Fruit fly (Drosophila melanogaster) whole organism, embryonic: ENCODE measurements around the gene CG13248.
A peak's percentile ranks its signal among the peaks of the same experiment; 100 is the strongest.

Experiments used
- Adf1 ChIP-seq: fragments of 200-800 bp; sonication (Bioruptor generic); IDR thresholded peaks from 2 replicates; pipeline ENCODE4 v1.3.6; 2022; ENCODE audit warnings: missing biosample characterization, missing genetic modification characterization
- Awh ChIP-seq: fragments of 200-800 bp; sonication (Bioruptor generic); IDR thresholded peaks from 2 replicates; pipeline ENCODE4, ENCODE4 v1.3.6; 2022; ENCODE audit warnings: missing biosample characterization, missing genetic modification characterization
- CG10267 ChIP-seq: fragments of 200-800 bp; sonication (Bioruptor generic); optimal IDR thresholded peaks from 2 replicates; lab custom pipeline; 2018; ENCODE audit warnings: missing biosample characterization, mild to moderate bottlenecking, missing genetic modification characterization, moderate library complexity
- CG10462 ChIP-seq: fragments of 200-800 bp; sonication (Bioruptor generic); optimal IDR thresholded peaks from 2 replicates; lab custom pipeline; 2016; ENCODE audit warnings: missing biosample characterization, missing genetic modification characterization
- CG11085 ChIP-seq: fragments of 200-800 bp; sonication (Bioruptor generic); IDR thresholded peaks from 2 replicates; pipeline ENCODE4 v1.3.6; 2022; ENCODE audit warnings: missing biosample characterization, missing genetic modification characterization
- CG11723 ChIP-seq: fragments of 200-800 bp; sonication (Bioruptor generic); optimal IDR thresholded peaks from 2 replicates; lab custom pipeline; 2017; ENCODE audit warnings: missing biosample characterization, mild to moderate bottlenecking, missing genetic modification characterization
- CG12659 ChIP-seq: fragments of 200-800 bp; sonication (Bioruptor generic); optimal IDR thresholded peaks from 3 replicates; lab custom pipeline; 2017; ENCODE audit warnings: mild to moderate bottlenecking, missing biosample characterization, missing genetic modification reagents, missing genetic modification characterization
- CG14014 ChIP-seq: fragments of 200-800 bp; sonication (Bioruptor generic); IDR thresholded peaks from 2 replicates; pipeline ENCODE4 v1.3.6; 2022; ENCODE audit warnings: missing biosample characterization, missing genetic modification characterization
- CG1603 ChIP-seq: fragments of 200-800 bp; sonication (Bioruptor generic); optimal IDR thresholded peaks from 2 replicates; lab custom pipeline; 2019; ENCODE audit warnings: missing biosample characterization, mild to moderate bottlenecking, missing genetic modification characterization, moderate library complexity
- CG16863 ChIP-seq: fragments of 200-800 bp; sonication (Bioruptor generic); optimal IDR thresholded peaks from 3 replicates; lab custom pipeline; 2016; ENCODE audit warnings: missing biosample characterization, missing genetic modification characterization
- CG17359 ChIP-seq: fragments of 200-800 bp; sonication (Bioruptor generic); optimal IDR thresholded peaks from 3 replicates; lab custom pipeline; 2018; ENCODE audit warnings: missing biosample characterization, mild to moderate bottlenecking, missing genetic modification characterization, moderate library complexity
- CG17385 ChIP-seq: fragments of 200-800 bp; sonication (Bioruptor generic); optimal IDR thresholded peaks from 3 replicates; lab custom pipeline; 2018; ENCODE audit warnings: missing biosample characterization, mild to moderate bottlenecking, missing genetic modification characterization
- CG31365 ChIP-seq: fragments of 200-800 bp; sonication (Bioruptor generic); optimal IDR thresholded peaks from 2 replicates; lab custom pipeline; 2018; ENCODE audit warnings: missing biosample characterization, mild to moderate bottlenecking, missing genetic modification characterization
- CG6854 ChIP-seq: fragments of 200-800 bp; sonication (Bioruptor generic); optimal IDR thresholded peaks from 3 replicates; lab custom pipeline; 2017; ENCODE audit warnings: missing biosample characterization, mild to moderate bottlenecking, missing genetic modification characterization
- CG8359 ChIP-seq: fragments of 200-800 bp; sonication (Bioruptor generic); optimal IDR thresholded peaks from 2 replicates; lab custom pipeline; 2017; ENCODE audit warnings: missing biosample characterization, mild to moderate bottlenecking, missing genetic modification characterization, borderline replicate concordance
- CG8765 ChIP-seq: fragments of 200-800 bp; sonication (Bioruptor generic); IDR thresholded peaks from 2 replicates; pipeline ENCODE4 v1.3.6; 2022; ENCODE audit warnings: missing biosample characterization, missing genetic modification characterization
- CG9797 ChIP-seq: fragments of 200-800 bp; sonication (Bioruptor generic); optimal IDR thresholded peaks from 3 replicates; lab custom pipeline; 2018; ENCODE audit warnings: missing biosample characterization, mild to moderate bottlenecking, missing genetic modification characterization
- CG9817 ChIP-seq: fragments of 200-800 bp; sonication (Bioruptor generic); optimal IDR thresholded peaks from 2 replicates; lab custom pipeline; 2018; ENCODE audit warnings: missing biosample characterization, mild to moderate bottlenecking, missing genetic modification characterization, moderate library complexity
- CkIIα-i1 ChIP-seq: fragments of 200-800 bp; sonication (Bioruptor generic); IDR thresholded peaks from 2 replicates; pipeline ENCODE4 v1.3.6; 2022; ENCODE audit warnings: missing biosample characterization, missing genetic modification characterization
- CrebB ChIP-seq: fragments of 200-800 bp; sonication (Bioruptor generic); optimal IDR thresholded peaks from 3 replicates; lab custom pipeline; 2018; ENCODE audit warnings: missing biosample characterization, mild to moderate bottlenecking, missing genetic modification characterization
- Dek ChIP-seq: fragments of 200-800 bp; sonication (Bioruptor generic); optimal IDR thresholded peaks from 3 replicates; lab custom pipeline; 2019; ENCODE audit warnings: missing biosample characterization, mild to moderate bottlenecking, missing genetic modification characterization, moderate library complexity
- Doc3 ChIP-seq: fragments of 200-800 bp; sonication (Bioruptor generic); IDR thresholded peaks from 3 replicates; pipeline ENCODE4 v1.3.6; 2022; ENCODE audit warnings: missing biosample characterization, missing genetic modification characterization; ENCODE audit not compliant: partially characterized antibody
- Fer1 ChIP-seq: fragments of 200-800 bp; sonication (Bioruptor generic); optimal IDR thresholded peaks from 2 replicates; lab custom pipeline; 2017; ENCODE audit warnings: missing biosample characterization, mild to moderate bottlenecking, missing genetic modification characterization
- NFAT ChIP-seq: fragments of 200-800 bp; sonication (Bioruptor generic); IDR thresholded peaks from 2 replicates; pipeline ENCODE4 v1.3.6; 2022; ENCODE audit warnings: missing biosample characterization, missing genetic modification characterization
- NfI ChIP-seq: fragments of 200-800 bp; sonication (Bioruptor generic); optimal IDR thresholded peaks from 3 replicates; lab custom pipeline; 2018; ENCODE audit warnings: missing biosample characterization, mild to moderate bottlenecking, missing genetic modification characterization, moderate library complexity
- Sry-δ ChIP-seq: fragments of 200-800 bp; sonication (Bioruptor generic); optimal IDR thresholded peaks from 2 replicates; lab custom pipeline; 2016; ENCODE audit warnings: missing biosample characterization, missing genetic modification characterization
- Ssrp ChIP-seq: fragments of 200-800 bp; sonication (Bioruptor generic); optimal IDR thresholded peaks from 2 replicates; lab custom pipeline; 2018; ENCODE audit warnings: missing biosample characterization, mild to moderate bottlenecking, missing genetic modification characterization, moderate library complexity
- ab ChIP-seq: fragments of 200-800 bp; sonication (Bioruptor generic); optimal IDR thresholded peaks from 2 replicates; lab custom pipeline; 2016; ENCODE audit warnings: missing biosample characterization, missing genetic modification characterization
- aop ChIP-seq: fragments of 200-800 bp; sonication (Bioruptor generic); IDR thresholded peaks from 2 replicates; pipeline ENCODE4 v1.3.6; 2022; ENCODE audit warnings: missing biosample characterization, missing genetic modification characterization
- ash1 ChIP-seq: fragments of 200-800 bp; sonication (Bioruptor generic); optimal IDR thresholded peaks from 2 replicates; lab custom pipeline; 2018; ENCODE audit warnings: missing biosample characterization, mild to moderate bottlenecking, missing genetic modification characterization
- da ChIP-seq: fragments of 200-800 bp; sonication (Bioruptor generic); optimal IDR thresholded peaks from 2 replicates; lab custom pipeline; 2016; ENCODE audit warnings: missing biosample characterization, missing genetic modification characterization
- danr ChIP-seq: fragments of 200-800 bp; sonication (Bioruptor generic); IDR thresholded peaks from 2 replicates; pipeline ENCODE4 v1.3.6; 2022; ENCODE audit warnings: missing biosample characterization, missing genetic modification characterization
- disco-r ChIP-seq: fragments of 200-800 bp; sonication (Bioruptor generic); optimal IDR thresholded peaks from 2 replicates; lab custom pipeline; 2016; ENCODE audit warnings: missing biosample characterization, missing genetic modification characterization
- esg ChIP-seq: fragments of 200-800 bp; sonication (Bioruptor generic); conservative IDR thresholded peaks from 2 replicates; pipeline ENCODE4 v1.3.6; 2022; ENCODE audit warnings: missing biosample characterization, missing genetic modification characterization
- eyg ChIP-seq: fragments of 200-800 bp; sonication (Bioruptor generic); optimal IDR thresholded peaks from 3 replicates; lab custom pipeline; 2016; ENCODE audit warnings: missing biosample characterization, missing genetic modification characterization
- fd3F ChIP-seq: fragments of 200-800 bp; sonication (Bioruptor generic); optimal IDR thresholded peaks from 2 replicates; lab custom pipeline; 2018; ENCODE audit warnings: missing biosample characterization, mild to moderate bottlenecking, missing genetic modification characterization, moderate library complexity
- fd96Cb ChIP-seq: fragments of 200-800 bp; sonication (Bioruptor generic); optimal IDR thresholded peaks from 2 replicates; lab custom pipeline; 2018; ENCODE audit warnings: missing biosample characterization, mild to moderate bottlenecking, missing genetic modification characterization, moderate library complexity
- gce ChIP-seq: fragments of 200-800 bp; sonication (Bioruptor generic); IDR thresholded peaks from 3 replicates; pipeline ENCODE4 v1.3.6; 2022; ENCODE audit warnings: missing biosample characterization, missing genetic modification characterization
- hbn ChIP-seq: fragments of 200-800 bp; sonication (Bioruptor generic); IDR thresholded peaks from 2 replicates; pipeline ENCODE4 v1.3.6; 2022; ENCODE audit warnings: missing biosample characterization, missing genetic modification characterization; ENCODE audit not compliant: partially characterized antibody
- otp ChIP-seq: fragments of 200-800 bp; sonication (Bioruptor generic); IDR thresholded peaks from 3 replicates; pipeline ENCODE4, ENCODE4 v1.3.6; 2022; ENCODE audit warnings: missing biosample characterization, missing genetic modification characterization
- pfk ChIP-seq: fragments of 200-800 bp; sonication (Bioruptor generic); optimal IDR thresholded peaks from 2 replicates; lab custom pipeline; 2018; ENCODE audit warnings: missing biosample characterization, mild to moderate bottlenecking, missing genetic modification characterization, moderate library complexity
- ranshi ChIP-seq: fragments of 200-800 bp; sonication (Bioruptor generic); IDR thresholded peaks from 2 replicates; pipeline ENCODE4 v1.3.6; 2022; ENCODE audit warnings: missing biosample characterization, missing genetic modification characterization
- tna ChIP-seq: fragments of 200-800 bp; sonication (Bioruptor generic); IDR thresholded peaks from 2 replicates; pipeline ENCODE4 v1.3.6; 2022; ENCODE audit warnings: missing biosample characterization, missing genetic modification characterization; ENCODE audit not compliant: partially characterized antibody
- tup ChIP-seq: fragments of 200-800 bp; sonication (Bioruptor generic); optimal IDR thresholded peaks from 2 replicates; lab custom pipeline; 2016; ENCODE audit warnings: missing biosample characterization, mild to moderate bottlenecking, missing genetic modification characterization, moderate library complexity
- unpg ChIP-seq: fragments of 200-800 bp; sonication (Bioruptor generic); optimal IDR thresholded peaks from 3 replicates; lab custom pipeline; 2018; ENCODE audit warnings: missing biosample characterization, mild to moderate bottlenecking, missing genetic modification characterization, moderate library complexity
- usp ChIP-seq: fragments of >200 bp; optimal IDR thresholded peaks from 2 replicates; lab custom pipeline; 2017; ENCODE audit warnings: missing biosample characterization, missing genetic modification characterization
- vfl ChIP-seq: fragments of 200-800 bp; sonication (Bioruptor generic); optimal IDR thresholded peaks from 2 replicates; lab custom pipeline; 2016; ENCODE audit warnings: missing biosample characterization, missing genetic modification characterization
- zen ChIP-seq: fragments of 200-800 bp; sonication (Bioruptor generic); optimal IDR thresholded peaks from 3 replicates; lab custom pipeline; 2018; ENCODE audit warnings: missing biosample characterization, mild to moderate bottlenecking, missing genetic modification characterization, moderate library complexity
- zfh1 ChIP-seq: fragments of 200-800 bp; sonication (Bioruptor generic); IDR thresholded peaks from 3 replicates; pipeline ENCODE4 v1.3.6; 2022; ENCODE audit warnings: missing biosample characterization, missing genetic modification characterization

Gene CG13248

DNA sequence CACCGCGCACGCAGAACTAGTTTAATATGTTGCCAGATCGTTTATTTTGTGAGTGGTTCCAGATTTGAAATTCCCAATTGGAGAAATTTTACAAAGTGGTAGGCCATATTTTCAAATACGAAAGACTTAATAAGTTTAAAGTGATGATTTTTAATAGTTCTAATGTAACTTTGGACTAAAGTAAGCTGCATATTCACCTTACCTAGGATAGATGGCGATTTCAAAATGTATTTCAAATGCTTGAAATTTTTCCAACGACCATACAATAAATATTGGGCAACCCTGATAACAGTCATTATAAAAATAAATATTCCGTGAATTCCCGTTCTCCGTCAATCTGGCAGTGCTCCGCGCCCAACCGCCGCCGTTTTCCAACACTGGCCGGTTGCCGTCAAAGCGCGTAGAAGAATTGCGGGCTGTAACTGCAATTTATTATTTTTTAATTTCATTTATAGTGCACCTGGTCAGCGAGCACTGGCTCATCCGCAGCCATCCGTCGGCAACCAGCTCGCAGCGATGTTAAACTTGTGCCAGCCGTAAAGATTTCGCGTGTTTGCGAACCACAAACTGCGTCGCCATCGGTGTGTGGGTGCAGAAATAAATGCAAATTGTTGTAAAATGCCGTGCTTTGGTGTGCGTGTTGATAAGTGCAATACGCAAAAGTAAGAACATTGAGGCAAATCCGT lies 34.3 kb downstream of the CG13248 start, which contains the start of the genes Ide and RhoBTB (continued):
- TF ChIP-seq Awh, result 0 out of 2 replicates have a peak, but pooled peaks have one; percentile 13
- peak; percentile 81 for TF ChIP-seq vfl
- peak; percentile 63 for TF ChIP-seq NFAT
- peak; percentile 95 for TF ChIP-seq CG10267
- TF ChIP-seq CG16863, result peak; percentile 70
- no peak for TF ChIP-seq CkIIα-i1 (GFP tag; lab: Robert Waterston, UW)
- TF ChIP-seq danr (GFP tag; lab: Robert Waterston, UW), result peak; percentile 70
- TF ChIP-seq CrebB (tag; lab: Kevin White, UChicago), result peak; percentile 4
- peak; percentile 74; the same call in 1 of the 2 replicates for TF ChIP-seq ranshi (GFP tag; lab: Robert Waterston, UW)
- TF ChIP-seq CG8765, result peak; percentile 66; the same call in 1 of the 2 replicates
- peak; percentile 51 for TF ChIP-seq disco-r
- TF ChIP-seq ab (GFP tag; lab: Kevin White, UChicago), result peak; percentile 61
- TF ChIP-seq CG14014, result peak; percentile 67; the same call in 1 of the 2 replicates
- TF ChIP-seq CG11723 (GFP tag; lab: Kevin White, UChicago), result peak; percentile 53
- no peak for TF ChIP-seq aop (GFP tag; lab: Robert Waterston, UW)
- TF ChIP-seq gce (GFP tag; lab: Robert Waterston, UW), result no peak
- peak; percentile 72 for TF ChIP-seq fd96Cb
- peak; percentile 78 for TF ChIP-seq fd3F (GFP tag; lab: Kevin White, UChicago)
- peak; percentile 73 for TF ChIP-seq Dek (tag; lab: Kevin White, UChicago)
- peak; percentile 95 for TF ChIP-seq CG9817 (tag; lab: Kevin White, UChicago)
- no peak for TF ChIP-seq otp
- TF ChIP-seq zfh1 (GFP tag; lab: Robert Waterston, UW), result peak; percentile 48; the same call in 1 of the 3 replicates
- TF ChIP-seq esg (GFP tag; lab: Robert Waterston, UW), result peak; percentile 77
- TF ChIP-seq CG9797 (GFP tag; lab: Kevin White, UChicago), result peak; percentile 22
- peak; percentile 91 for TF ChIP-seq CG12659 (GFP tag; lab: Kevin White, UChicago)
- peak; percentile 77 for TF ChIP-seq zen
- TF ChIP-seq Sry-δ (GFP tag; lab: Kevin White, UChicago), result peak; percentile 66
- peak; percentile 68 for TF ChIP-seq CG17385 (GFP tag; lab: Kevin White, UChicago)
- no peak; the same call in 1 of the 2 replicates for TF ChIP-seq tna (GFP tag; lab: Robert Waterston, UW)
- peak; percentile 47 for TF ChIP-seq tup
- TF ChIP-seq hbn (GFP tag; lab: Robert Waterston, UW), result no peak
- TF ChIP-seq Ssrp (tag; lab: Kevin White, UChicago), result peak; percentile 77
- TF ChIP-seq usp, result no peak
- peak; percentile 84 for TF ChIP-seq CG11085 (GFP tag; lab: Robert Waterston, UW)
- no peak for TF ChIP-seq Doc3 (GFP tag; lab: Robert Waterston, UW)
- peak; percentile 3 for TF ChIP-seq CG31365 (tag; lab: Kevin White, UChicago)
- TF ChIP-seq CG6854, result no peak
- peak; percentile 32; the same call in 1 of the 2 replicates for TF ChIP-seq Adf1
- TF ChIP-seq CG8359 (GFP tag; lab: Kevin White, UChicago), result peak; percentile 31
- peak; percentile 71 for TF ChIP-seq CG17359 (tag; lab: Kevin White, UChicago)
- TF ChIP-seq eyg, result peak; percentile 75
- TF ChIP-seq pfk (GFP tag; lab: Kevin White, UChicago), result no peak
- TF ChIP-seq Fer1 (GFP tag; lab: Kevin White, UChicago), result peak; percentile 60
- peak; percentile 82 for TF ChIP-seq NfI
- TF ChIP-seq unpg (GFP tag; lab: Kevin White, UChicago), result no peak
- no peak for TF ChIP-seq CG1603 (tag; lab: Kevin White, UChicago)
- TF ChIP-seq da (GFP tag; lab: Kevin White, UChicago), result peak; percentile 67
- peak; percentile 63 for TF ChIP-seq CG10462 (GFP tag; lab: Kevin White, UChicago)
- no peak for TF ChIP-seq ash1 (GFP tag; lab: Kevin White, UChicago)
